Worm (Caenorhabditis elegans): ENCODE measurements around the gene clec-138.

- TF ChIP-seq elt-3 (tag; optimal IDR thresholded peaks at IDR 0.05) (no peak), snpc-4 (tag; optimal IDR thresholded peaks at IDR 0.05) (no peak), fos-1 (tag; optimal IDR thresholded peaks at IDR 0.05) (no peak), mab-9 (GFP tag; IDR thresholded peaks at IDR 0.05) (no peak), lin-15B (tag; optimal IDR thresholded peaks at IDR 0.05) (no peak), mdl-1 (tag; optimal IDR thresholded peaks at IDR 0.05) (no peak), nhr-11 (tag; optimal IDR thresholded peaks at IDR 0.05) (no peak), tlp-1 (tag; optimal IDR thresholded peaks at IDR 0.05) (no peak), C04F5.9 (tag; optimal IDR thresholded peaks at IDR 0.05) (no peak), nhr-237 (tag; optimal IDR thresholded peaks at IDR 0.05) (no peak), tbx-2 (tag; optimal IDR thresholded peaks at IDR 0.05) (no peak), skn-1 (tag; optimal IDR thresholded peaks at IDR 0.05) (no peak), ztf-4 (tag; optimal IDR thresholded peaks at IDR 0.05) (no peak), egl-27 (tag; optimal IDR thresholded peaks at IDR 0.05) (no peak)
These were observed 19.8 kb downstream of the clec-138 start for ce11 chrII:4599838-4600237.
